Fruit fly (Drosophila melanogaster) whole organism, embryonic: Measurements from ENCODE around the gene CG31897.

Experiments used
- CG10462 ChIP-seq: fragments of 200-800 bp; sonication (Bioruptor generic); optimal IDR thresholded peaks from 2 replicates; lab custom pipeline; 2016; ENCODE audit warnings: missing biosample characterization, missing genetic modification characterization
- CG11247 ChIP-seq: fragments of 200-800 bp; sonication (Bioruptor generic); IDR thresholded peaks from 2 replicates; pipeline ENCODE4 v1.3.6; 2022; ENCODE audit warnings: missing biosample characterization, missing genetic modification characterization
- CG11504 ChIP-seq: fragments of 200-800 bp; sonication (Bioruptor generic); optimal IDR thresholded peaks from 3 replicates; lab custom pipeline; 2019; ENCODE audit warnings: missing biosample characterization, mild to moderate bottlenecking, missing genetic modification characterization, moderate library complexity
- CG11560 ChIP-seq: fragments of 200-800 bp; sonication (Bioruptor generic); IDR thresholded peaks from 3 replicates; pipeline ENCODE4 v1.3.6; 2022; ENCODE audit warnings: missing biosample characterization, missing genetic modification characterization
- CG11695 ChIP-seq: fragments of 200-800 bp; sonication (Bioruptor generic); IDR thresholded peaks from 3 replicates; pipeline ENCODE4 v1.3.6; 2022; ENCODE audit warnings: missing biosample characterization, missing genetic modification characterization
- CG12155 ChIP-seq: fragments of 200-800 bp; sonication (Bioruptor generic); optimal IDR thresholded peaks from 3 replicates; lab custom pipeline; 2016; ENCODE audit warnings: missing biosample characterization, missing genetic modification characterization
- CG14014 ChIP-seq: fragments of 200-800 bp; sonication (Bioruptor generic); IDR thresholded peaks from 2 replicates; pipeline ENCODE4 v1.3.6; 2022; ENCODE audit warnings: missing biosample characterization, missing genetic modification characterization
- CG15073 ChIP-seq: fragments of 200-800 bp; sonication (Bioruptor generic); optimal IDR thresholded peaks from 2 replicates; lab custom pipeline; 2016; ENCODE audit warnings: missing biosample characterization, missing genetic modification characterization
- CG15269 ChIP-seq: fragments of 200-800 bp; sonication (Bioruptor generic); optimal IDR thresholded peaks from 2 replicates; lab custom pipeline; 2018; ENCODE audit warnings: missing biosample characterization, mild to moderate bottlenecking, missing genetic modification characterization, moderate library complexity
- CG17186 ChIP-seq: fragments of 200-800 bp; sonication (Bioruptor generic); optimal IDR thresholded peaks from 3 replicates; lab custom pipeline; 2017; ENCODE audit warnings: missing biosample characterization, missing genetic modification reagents, missing genetic modification characterization
- CG18011 ChIP-seq: fragments of 200-800 bp; sonication (Bioruptor generic); optimal IDR thresholded peaks from 2 replicates; lab custom pipeline; 2017; ENCODE audit warnings: missing biosample characterization, missing genetic modification characterization, mild to moderate bottlenecking, moderate library complexity, missing genotype
- CG32767 ChIP-seq: fragments of 200-800 bp; sonication (Bioruptor generic); IDR thresholded peaks from 2 replicates; pipeline ENCODE4 v1.3.6; 2022; ENCODE audit warnings: missing biosample characterization, missing genetic modification characterization
- CG32772 ChIP-seq: fragments of 200-800 bp; sonication (Bioruptor generic); IDR thresholded peaks from 2 replicates; pipeline ENCODE4 v1.3.6; 2022; ENCODE audit warnings: missing biosample characterization, missing genetic modification characterization
- CG34224 ChIP-seq: fragments of 200-800 bp; sonication (Bioruptor generic); IDR thresholded peaks from 3 replicates; pipeline ENCODE4 v1.3.6; 2022; ENCODE audit warnings: missing biosample characterization, missing genetic modification characterization; ENCODE audit not compliant: partially characterized antibody
- CG4328 ChIP-seq: fragments of 200-800 bp; sonication (Bioruptor generic); optimal IDR thresholded peaks from 3 replicates; lab custom pipeline; 2017; ENCODE audit warnings: missing biosample characterization, missing genetic modification reagents, missing genetic modification characterization
- CG6683 ChIP-seq: fragments of 200-800 bp; sonication (Bioruptor generic); optimal IDR thresholded peaks from 2 replicates; lab custom pipeline; 2017; ENCODE audit warnings: missing biosample characterization, mild to moderate bottlenecking, missing genetic modification characterization, missing genetic modification reagents
- CG7357 ChIP-seq: fragments of 200-800 bp; sonication (Bioruptor generic); IDR thresholded peaks from 3 replicates; pipeline ENCODE4 v1.3.6; 2022; ENCODE audit warnings: missing biosample characterization, missing genetic modification characterization
- CG8388 ChIP-seq: fragments of 200-800 bp; sonication (Bioruptor generic); optimal IDR thresholded peaks from 2 replicates; lab custom pipeline; 2019; ENCODE audit warnings: missing biosample characterization, mild to moderate bottlenecking, missing genetic modification characterization, moderate library complexity
- CG8944 ChIP-seq: fragments of 200-800 bp; sonication (Bioruptor generic); optimal IDR thresholded peaks from 3 replicates; lab custom pipeline; 2016; ENCODE audit warnings: missing biosample characterization, missing genetic modification characterization
- Dref ChIP-seq: fragments of 200-800 bp; sonication (Bioruptor generic); IDR thresholded peaks from 2 replicates; pipeline ENCODE4 v1.3.6; 2022; ENCODE audit warnings: missing biosample characterization, missing genetic modification characterization
- Eip74EF ChIP-seq, 2 experiments: fragments of 200-800 bp in 1 of 2; fragments of >200 bp in 1 of 2; sonication (Bioruptor generic) in 1 of 2; optimal IDR thresholded peaks; 2 replicates each; lab custom pipeline; 2017 to 2019; ENCODE audit warnings: missing biosample characterization in 2 of 2, missing genetic modification characterization in 2 of 2, mild to moderate bottlenecking in 1 of 2, moderate library complexity in 1 of 2
- Elba2 ChIP-seq: fragments of 200-800 bp; sonication (Bioruptor generic); optimal IDR thresholded peaks from 3 replicates; lab custom pipeline; 2016; ENCODE audit warnings: missing biosample characterization, missing genetic modification characterization
- Fer2 ChIP-seq: fragments of 200-800 bp; sonication (Bioruptor generic); optimal IDR thresholded peaks from 2 replicates; lab custom pipeline; 2018; ENCODE audit warnings: missing biosample characterization, mild to moderate bottlenecking, missing genetic modification characterization, moderate library complexity
- Fer3 ChIP-seq: fragments of 200-800 bp; sonication (Bioruptor generic); optimal IDR thresholded peaks from 2 replicates; lab custom pipeline; 2018; ENCODE audit warnings: missing biosample characterization, mild to moderate bottlenecking, missing genetic modification characterization, moderate library complexity
- HLH4C ChIP-seq: fragments of 200-800 bp; sonication (Bioruptor generic); IDR thresholded peaks from 3 replicates; pipeline ENCODE4 v1.3.6; 2022; ENCODE audit warnings: missing biosample characterization, missing genetic modification characterization; ENCODE audit not compliant: partially characterized antibody
- HmgZ ChIP-seq: fragments of 200-800 bp; sonication (Bioruptor generic); optimal IDR thresholded peaks from 2 replicates; lab custom pipeline; 2018; ENCODE audit warnings: missing biosample characterization, mild to moderate bottlenecking, missing genetic modification characterization
- Kr ChIP-seq: fragments of 200-800 bp; sonication (Bioruptor generic); optimal IDR thresholded peaks from 2 replicates; lab custom pipeline; 2017; ENCODE audit warnings: missing biosample characterization, mild to moderate bottlenecking, missing genetic modification characterization
- Lhr ChIP-seq: fragments of 200-800 bp; sonication (Bioruptor generic); optimal IDR thresholded peaks from 3 replicates; lab custom pipeline; 2017; ENCODE audit warnings: mild to moderate bottlenecking, missing biosample characterization, missing genetic modification reagents, missing genetic modification characterization
- Neu2 ChIP-seq: fragments of 200-800 bp; sonication (Bioruptor generic); optimal IDR thresholded peaks from 3 replicates; lab custom pipeline; 2016; ENCODE audit warnings: missing biosample characterization, missing genetic modification characterization, borderline replicate concordance
- Nf-YC ChIP-seq: fragments of 200-800 bp; optimal IDR thresholded peaks from 3 replicates; lab custom pipeline; 2019; ENCODE audit warnings: missing biosample characterization, mild to moderate bottlenecking, missing genetic modification characterization, moderate library complexity
- Oaz ChIP-seq: fragments of 200-800 bp; sonication (Bioruptor generic); IDR thresholded peaks from 2 replicates; pipeline ENCODE4 v1.3.6; 2022; ENCODE audit warnings: missing biosample characterization, missing genetic modification characterization
- Sox102F ChIP-seq: fragments of 200-800 bp; sonication (Bioruptor generic); optimal IDR thresholded peaks from 2 replicates; lab custom pipeline; 2018; ENCODE audit warnings: missing biosample characterization, mild to moderate bottlenecking, missing genetic modification characterization, moderate library complexity
- ara ChIP-seq: fragments of 200-800 bp; sonication (Bioruptor generic); IDR thresholded peaks from 2 replicates; pipeline ENCODE4 v1.3.6; 2022; ENCODE audit warnings: missing biosample characterization, missing genetic modification characterization
- ato ChIP-seq: fragments of 200-800 bp; sonication (Bioruptor generic); IDR thresholded peaks from 2 replicates; pipeline ENCODE4 v1.3.6; 2022; ENCODE audit warnings: missing biosample characterization, missing genetic modification characterization; ENCODE audit not compliant: partially characterized antibody
- bcd ChIP-seq: fragments of 200-800 bp; sonication (Bioruptor generic); optimal IDR thresholded peaks from 2 replicates; lab custom pipeline; 2017; ENCODE audit warnings: missing biosample characterization, mild to moderate bottlenecking, missing genetic modification characterization
- btn ChIP-seq: fragments of 200-800 bp; sonication (Bioruptor generic); optimal IDR thresholded peaks from 2 replicates; lab custom pipeline; 2016; ENCODE audit warnings: missing biosample characterization, missing genetic modification characterization
- cg ChIP-seq: fragments of 200-800 bp; sonication (Bioruptor generic); optimal IDR thresholded peaks from 3 replicates; lab custom pipeline; 2019; ENCODE audit warnings: missing biosample characterization, mild to moderate bottlenecking, missing genetic modification characterization, moderate library complexity
- chinmo ChIP-seq: fragments of 200-800 bp; sonication (Bioruptor generic); IDR thresholded peaks from 4 replicates; pipeline ENCODE4 v1.3.6; 2022; ENCODE audit warnings: missing biosample characterization, missing genetic modification characterization; ENCODE audit not compliant: partially characterized antibody
- dm ChIP-seq: fragments of 200-800 bp; sonication (Bioruptor generic); optimal IDR thresholded peaks from 3 replicates; lab custom pipeline; 2016; ENCODE audit warnings: missing biosample characterization, missing genetic modification characterization
- eyg ChIP-seq: fragments of 200-800 bp; sonication (Bioruptor generic); optimal IDR thresholded peaks from 3 replicates; lab custom pipeline; 2016; ENCODE audit warnings: missing biosample characterization, missing genetic modification characterization
- gsb ChIP-seq: fragments of 200-800 bp; sonication (Bioruptor generic); IDR thresholded peaks from 2 replicates; pipeline ENCODE4 v1.3.6; 2022; ENCODE audit warnings: missing biosample characterization, missing genetic modification characterization
- lab ChIP-seq: fragments of 200-800 bp; sonication (Bioruptor generic); optimal IDR thresholded peaks from 3 replicates; lab custom pipeline; 2017; ENCODE audit warnings: missing biosample characterization, missing genetic modification characterization, mild to moderate bottlenecking, moderate library complexity, missing genetic modification reagents
- lmd ChIP-seq: fragments of 200-800 bp; sonication (Bioruptor generic); IDR thresholded peaks from 2 replicates; pipeline ENCODE4 v1.3.6; 2022; ENCODE audit warnings: missing biosample characterization, missing genetic modification characterization
- onecut ChIP-seq: fragments of 200-800 bp; sonication (Bioruptor generic); IDR thresholded peaks from 2 replicates; pipeline ENCODE4 v1.3.6; 2022; ENCODE audit warnings: missing biosample characterization, missing genetic modification characterization
- pfk ChIP-seq: fragments of 200-800 bp; sonication (Bioruptor generic); optimal IDR thresholded peaks from 2 replicates; lab custom pipeline; 2018; ENCODE audit warnings: missing biosample characterization, mild to moderate bottlenecking, missing genetic modification characterization, moderate library complexity
- phol ChIP-seq: fragments of 200-800 bp; sonication (Bioruptor generic); optimal IDR thresholded peaks from 3 replicates; lab custom pipeline; 2018; ENCODE audit warnings: missing biosample characterization, mild to moderate bottlenecking, missing genetic modification characterization, moderate library complexity
- sens-2 ChIP-seq: fragments of 200-800 bp; sonication (Bioruptor generic); IDR thresholded peaks from 2 replicates; pipeline ENCODE4 v1.3.6; 2022; ENCODE audit warnings: missing biosample characterization, missing genetic modification characterization
- sqz ChIP-seq: fragments of 200-800 bp; sonication (Bioruptor generic); optimal IDR thresholded peaks from 3 replicates; lab custom pipeline; 2018; ENCODE audit warnings: missing biosample characterization, mild to moderate bottlenecking, missing genetic modification characterization
- trem ChIP-seq: fragments of 200-800 bp; optimal IDR thresholded peaks from 3 replicates; lab custom pipeline; 2019; ENCODE audit warnings: missing biosample characterization, mild to moderate bottlenecking, missing genetic modification characterization, moderate library complexity
- zen2 ChIP-seq: fragments of 200-800 bp; sonication (Bioruptor generic); IDR thresholded peaks from 3 replicates; pipeline ENCODE4 v1.3.6; 2022; ENCODE audit warnings: missing biosample characterization, missing genetic modification characterization; ENCODE audit not compliant: partially characterized antibody

The CG31897 gene

dm6 chr2L:8473448-8473847 is 31.2 kb downstream of the CG31897 start (continued):
- TF ChIP-seq CG6683 (no peak), CG15269 (tag; lab: Kevin White, UChicago) (no peak), CG8388 (GFP tag; lab: Kevin White, UChicago) (peak; percentile 46), Neu2 (GFP tag; lab: Kevin White, UChicago) (no peak), CG8944 (GFP tag; lab: Kevin White, UChicago) (no peak), Oaz (peak; percentile 42), Sox102F (peak; percentile 50), CG34224 (GFP tag; lab: Robert Waterston, UW) (no peak), CG11695 (GFP tag; lab: Robert Waterston, UW) (peak; percentile 46; the same call in 1 of the 3 replicates), bcd (peak; percentile 36), HmgZ (tag; lab: Kevin White, UChicago) (no peak), Lhr (GFP tag; lab: Kevin White, UChicago) (no peak), cg (GFP tag; lab: Kevin White, UChicago) (no peak), CG12155 (GFP tag; lab: Kevin White, UChicago) (peak; percentile 29), lab (peak; percentile 76), sens-2 (peak; percentile 67), CG32767 (GFP tag; lab: Robert Waterston, UW) (peak; percentile 54; the same call in 1 of the 2 replicates), ato (GFP tag; lab: Robert Waterston, UW) (no peak), eyg (GFP tag; lab: Kevin White, UChicago) (no peak), zen2 (no peak), trem (tag; lab: Kevin White, UChicago) (peak; percentile 41), CG18011 (GFP tag; lab: Kevin White, UChicago) (no peak), phol (tag; lab: Kevin White, UChicago) (peak; percentile 67), sqz (GFP tag; lab: Kevin White, UChicago) (no peak), pfk (no peak), Nf-YC (tag; lab: Kevin White, UChicago) (no peak), Dref (GFP tag; lab: Robert Waterston, UW) (no peak), Eip74EF (GFP tag; optimal IDR thresholded peaks at IDR 0.05; lab: Kevin White, UChicago) (peak in 1 of 2 experiments; percentile 30), chinmo (GFP tag; lab: Robert Waterston, UW) (no peak), HLH4C (GFP tag; lab: Robert Waterston, UW) (no peak), CG11504 (tag; lab: Kevin White, UChicago) (peak; percentile 42), CG7357 (GFP tag; lab: Robert Waterston, UW) (peak; percentile 57; the same call in 2 of the 3 replicates), Fer3 (peak; percentile 53), CG4328 (GFP tag; lab: Kevin White, UChicago) (no peak), CG10462 (GFP tag; lab: Kevin White, UChicago) (no peak), CG14014 (GFP tag; lab: Robert Waterston, UW) (peak; percentile 47; the same call in 1 of the 2 replicates), onecut (GFP tag; lab: Robert Waterston, UW) (0 out of 2 replicates have a peak, but pooled peaks have one; percentile 6), gsb (GFP tag; lab: Robert Waterston, UW) (no peak; the same call in 1 of the 2 replicates), ara (GFP tag; lab: Robert Waterston, UW) (peak; percentile 67; the same call in 1 of the 2 replicates), CG17186 (GFP tag; lab: Kevin White, UChicago) (no peak), Kr (no peak), CG11247 (GFP tag; lab: Robert Waterston, UW) (peak; percentile 34), CG15073 (no peak), lmd (GFP tag; lab: Robert Waterston, UW) (peak; percentile 60; the same call in 1 of the 2 replicates), Elba2 (GFP tag; lab: Kevin White, UChicago) (no peak), CG11560 (tag; lab: Robert Waterston, UW) (peak; percentile 47; the same call in 1 of the 3 replicates), CG32772 (GFP tag; lab: Robert Waterston, UW) (peak; percentile 66; the same call in 1 of the 2 replicates), Fer2 (tag; lab: Kevin White, UChicago) (no peak), btn (peak; percentile 29), dm (GFP tag; lab: Kevin White, UChicago) (no peak)
